Worm (Caenorhabditis elegans) whole organism, early embryonic: ENCODE data around the gene C49F8.15.

Experiments
- B0310.2 ChIP-seq: sonication (generic microtip); optimal IDR thresholded peaks from 2 replicates; lab custom pipeline; 2016; ENCODE audit warnings: mild to moderate bottlenecking, missing genetic modification characterization, missing compliant biosample characterization
- ama-1 ChIP-seq: fragments of 150-350 bp; optimal IDR thresholded peaks from 2 replicates; lab custom pipeline; 2014
- flt-1 ChIP-seq: fragments of 200-800 bp; sonication (Bioruptor generic); IDR thresholded peaks from 2 replicates; pipeline ENCODE4 v1.3.6; 2022; ENCODE audit warnings: missing genetic modification characterization, missing compliant biosample characterization
- hmbx-1 ChIP-seq: sonication (generic microtip); optimal IDR thresholded peaks from 2 replicates; lab custom pipeline; 2016; ENCODE audit warnings: mild to moderate bottlenecking, missing genetic modification characterization, missing compliant biosample characterization
- hmg-4 ChIP-seq: fragments of 200-800 bp; sonication (Bioruptor generic); optimal IDR thresholded peaks from 2 replicates; lab custom pipeline; 2018; ENCODE audit warnings: mild to moderate bottlenecking, missing genetic modification characterization, missing compliant biosample characterization
- hnd-1 ChIP-seq: sonication (generic microtip); optimal IDR thresholded peaks from 2 replicates; lab custom pipeline; 2016; ENCODE audit warnings: missing genetic modification characterization, missing compliant biosample characterization
- pes-1 ChIP-seq: fragments of 200-800 bp; sonication (Bioruptor generic); IDR thresholded peaks from 2 replicates; pipeline ENCODE4 v1.3.6; 2022; ENCODE audit warnings: missing genetic modification reagents, missing genetic modification characterization, missing compliant biosample characterization
- scrt-1 ChIP-seq: fragments of 200-800 bp; sonication (Bioruptor generic); IDR thresholded peaks from 2 replicates; pipeline ENCODE4 v1.3.6; 2022; ENCODE audit warnings: missing genetic modification characterization, missing compliant biosample characterization
- sea-1 ChIP-seq: fragments of 200-800 bp; sonication (Bioruptor generic); conservative IDR thresholded peaks from 2 replicates; pipeline ENCODE4 v1.3.6; 2022; ENCODE audit warnings: missing genetic modification characterization, missing compliant biosample characterization
- tra-4 ChIP-seq: sonication (generic microtip); optimal IDR thresholded peaks from 2 replicates; lab custom pipeline; 2017; ENCODE audit warnings: missing genetic modification characterization, missing compliant biosample characterization

DNA sequence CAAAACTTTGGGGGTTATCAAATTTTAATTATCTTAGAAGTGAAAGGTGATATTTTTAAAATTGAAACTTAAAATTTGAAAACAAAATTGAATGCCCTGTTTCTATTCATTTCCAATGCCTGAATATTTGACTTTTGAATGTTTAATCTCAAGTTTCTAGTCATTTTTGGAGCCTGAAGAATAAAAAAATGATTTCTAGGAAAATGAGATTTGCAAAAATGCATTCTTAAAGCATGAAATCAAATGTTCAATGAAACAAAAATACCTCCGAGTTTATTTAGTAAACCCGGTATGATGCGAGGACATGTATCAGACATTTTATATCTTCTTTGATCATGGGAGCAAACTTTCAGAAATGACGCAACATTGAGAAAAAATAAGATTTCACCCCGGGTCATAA, 16.7 kb upstream of the C49F8.15 start:
- TF ChIP-seq scrt-1 (GFP tag; lab: Robert Waterston, UW) = no peak
- TF ChIP-seq sea-1 (GFP tag; lab: Robert Waterston, UW) = no peak
- no peak for TF ChIP-seq tra-4 (tag; lab: Kevin White, UChicago)
- no peak for TF ChIP-seq hmg-4 (GFP tag; lab: Kevin White, UChicago)
- no peak for TF ChIP-seq hmbx-1 (tag; lab: Kevin White, UChicago)
- no peak for TF ChIP-seq ama-1 (lab: Kevin White, UChicago)
- TF ChIP-seq pes-1 = no peak
- TF ChIP-seq B0310.2 (tag; lab: Kevin White, UChicago) = no peak
- TF ChIP-seq flt-1 (GFP tag; lab: Robert Waterston, UW) = no peak
- TF ChIP-seq hnd-1 (tag; lab: Kevin White, UChicago) = no peak
